Worm (Caenorhabditis elegans): ENCODE data around the gene C14A4.13.
A peak's percentile ranks its signal among the peaks of the same experiment; 100 is the strongest.

Gene C14A4.13

ce11 chrII:10658576-10659256 lies 40.5 kb downstream of the C14A4.13 start, which contains the start of the genes snu-13 and rsp-7:
Gene snu-13, minus strand, starts transcription at chrII:10658626.
Gene rsp-7, plus strand, starts transcription at chrII:10659206.
- TF ChIP-seq lin-35 (GFP tag; optimal IDR thresholded peaks at IDR 0.05) (peak; percentile 83 to 85), C16A3.4 (tag; optimal IDR thresholded peaks at IDR 0.05) (peak; percentile 60), ceh-88 (GFP tag; IDR thresholded peaks at IDR 0.05) (peak; percentile 23; the same call in 1 of the 2 replicates), sox-4 (tag; optimal IDR thresholded peaks at IDR 0.05) (no peak), isw-1 (GFP tag; IDR thresholded peaks at IDR 0.05) (peak; percentile 16), ces-1 (GFP tag; optimal IDR thresholded peaks at IDR 0.05) (no peak), irx-1 (tag; optimal IDR thresholded peaks at IDR 0.05) (peak; percentile 5), Y116A8C.19 (tag; optimal IDR thresholded peaks at IDR 0.05; ENCODE audit: borderline replicate concordance) (no peak), unc-130 (tag; optimal IDR thresholded peaks at IDR 0.05) (peak; percentile 76), skn-1 (tag; optimal IDR thresholded peaks at IDR 0.05) (peak; percentile 78), jun-1 (tag; optimal IDR thresholded peaks at IDR 0.05) (peak; percentile 33), elt-2 (tag; optimal IDR thresholded peaks at IDR 0.05) (peak; percentile 10), dpl-1 (GFP tag; optimal IDR thresholded peaks at IDR 0.05) (peak; percentile 70 to 76 (median 76)), blmp-1 (tag; optimal IDR thresholded peaks at IDR 0.05) (peak; percentile 68), xbp-1 (tag; optimal IDR thresholded peaks at IDR 0.05) (peak; percentile 71), mep-1 (tag; optimal IDR thresholded peaks at IDR 0.05) (peak; percentile 81), nhr-90 (tag; optimal IDR thresholded peaks at IDR 0.05; ENCODE audit: poor library complexity) (peak; percentile 57), nhr-237 (tag; optimal IDR thresholded peaks at IDR 0.05) (peak; percentile 7), nhr-77 (tag; optimal IDR thresholded peaks at IDR 0.05) (peak; percentile 46), dsc-1 (tag; optimal IDR thresholded peaks at IDR 0.05) (peak; percentile 49), rnt-1 (tag; optimal IDR thresholded peaks at IDR 0.05) (peak; percentile 62), ceh-63 (GFP tag; optimal IDR thresholded peaks at IDR 0.05) (no peak), efl-3 (GFP tag; optimal IDR thresholded peaks at IDR 0.05) (no peak), lin-39 (tag; optimal IDR thresholded peaks at IDR 0.05) (no peak), sptf-1 (tag; optimal IDR thresholded peaks at IDR 0.05) (no peak), C34B4.2 (tag; optimal IDR thresholded peaks at IDR 0.05) (no peak), ceh-90 (tag; optimal IDR thresholded peaks at IDR 0.05) (no peak), nhr-84 (tag; optimal IDR thresholded peaks at IDR 0.05) (no peak), unc-62 (GFP tag; optimal IDR thresholded peaks at IDR 0.05) (no peak), lin-13 (GFP tag; optimal IDR thresholded peaks at IDR 0.05) (peak; percentile 45), nhr-71 (tag; optimal IDR thresholded peaks at IDR 0.05) (peak; percentile 82), nhr-20 (tag; optimal IDR thresholded peaks at IDR 0.05) (peak; percentile 80), nhr-85 (tag) (peak; percentile 82), zag-1 (tag; optimal IDR thresholded peaks at IDR 0.05) (no peak), egl-13 (tag; optimal IDR thresholded peaks at IDR 0.05) (peak; percentile 13), alr-1 (tag; optimal IDR thresholded peaks at IDR 0.05; ENCODE audit: borderline replicate concordance) (no peak), tbx-2 (tag; optimal IDR thresholded peaks at IDR 0.05) (peak; percentile 65), elt-3 (tag; optimal IDR thresholded peaks at IDR 0.05) (peak in 2 of 6 experiments; percentile 58 to 91), egl-27 (tag; optimal IDR thresholded peaks at IDR 0.05) (no peak), fkh-10 (GFP tag; optimal IDR thresholded peaks at IDR 0.05) (peak; percentile 32), efl-1 (optimal IDR thresholded peaks at IDR 0.05) (peak; percentile 82 to 83), efl-1 (GFP tag; optimal IDR thresholded peaks at IDR 0.05 in 1 of 2) (peak; percentile 74 to 96), ceh-82 (tag; optimal IDR thresholded peaks at IDR 0.05) (peak; percentile 46 to 76 (median 57)), mdl-1 (tag; optimal IDR thresholded peaks at IDR 0.05) (peak in 1 of 2 experiments; percentile 44), nhr-47 (tag; optimal IDR thresholded peaks at IDR 0.05) (peak; percentile 68), aly-2 (tag; optimal IDR thresholded peaks at IDR 0.05) (peak; percentile 37), swsn-7 (tag; optimal IDR thresholded peaks at IDR 0.05) (peak; percentile 68), lin-14 (GFP tag; optimal IDR thresholded peaks at IDR 0.05) (peak; percentile 85), snpc-4 (tag; optimal IDR thresholded peaks at IDR 0.05) (peak; percentile 39), lsy-2 (tag; optimal IDR thresholded peaks at IDR 0.05) (peak; percentile 84 to 89), pag-3 (tag; optimal IDR thresholded peaks at IDR 0.05; ENCODE audit: borderline replicate concordance, insufficient read depth) (peak; percentile 84), mef-2 (tag; optimal IDR thresholded peaks at IDR 0.05) (no peak)

Measured in whole organism, L1 larva.